Fruit fly (Drosophila melanogaster) whole organism, adult: ENCODE data around the gene Eip74EF.

Experiments used
- CG11617 ChIP-seq: fragments of 200-800 bp; sonication (Bioruptor generic); optimal IDR thresholded peaks from 2 replicates; lab custom pipeline; 2017; ENCODE audit warnings: mild to moderate bottlenecking, missing biosample characterization, missing genetic modification reagents, missing genetic modification characterization
- CG12768 ChIP-seq: fragments of 200-800 bp; sonication (Bioruptor generic); optimal IDR thresholded peaks from 2 replicates; lab custom pipeline; 2017; ENCODE audit warnings: missing biosample characterization, missing genetic modification characterization, mild to moderate bottlenecking, moderate library complexity, missing genetic modification reagents
- CG14711 ChIP-seq: fragments of 200-800 bp; sonication (Bioruptor generic); optimal IDR thresholded peaks from 2 replicates; lab custom pipeline; 2018; ENCODE audit warnings: missing biosample characterization, mild to moderate bottlenecking, missing genetic modification characterization, moderate library complexity
- CG1620 ChIP-seq: fragments of 200-800 bp; sonication (Bioruptor generic); optimal IDR thresholded peaks from 2 replicates; lab custom pipeline; 2016; ENCODE audit warnings: missing biosample characterization, missing genetic modification characterization
- CG33017 ChIP-seq: fragments of 200-800 bp; sonication (Bioruptor generic); optimal IDR thresholded peaks from 2 replicates; lab custom pipeline; 2018; ENCODE audit warnings: missing biosample characterization, mild to moderate bottlenecking, missing genetic modification characterization, moderate library complexity
- CG5204 ChIP-seq: fragments of 200-800 bp; sonication (Bioruptor generic); optimal IDR thresholded peaks from 2 replicates; lab custom pipeline; 2016; ENCODE audit warnings: missing biosample characterization, missing genetic modification characterization
- CG7045 ChIP-seq: fragments of 200-800 bp; sonication (Bioruptor generic); optimal IDR thresholded peaks from 2 replicates; lab custom pipeline; 2017; ENCODE audit warnings: missing biosample characterization, mild to moderate bottlenecking, missing genetic modification characterization
- CG7101 ChIP-seq: fragments of 200-800 bp; sonication (Bioruptor generic); optimal IDR thresholded peaks from 2 replicates; lab custom pipeline; 2018; ENCODE audit warnings: missing biosample characterization, mild to moderate bottlenecking, missing genetic modification characterization, moderate library complexity
- Clk ChIP-seq: fragments of 200-800 bp; sonication (Bioruptor generic); optimal IDR thresholded peaks from 2 replicates; lab custom pipeline; 2017; ENCODE audit warnings: missing biosample characterization, missing genetic modification characterization
- Crg-1 ChIP-seq: fragments of 200-800 bp; sonication (Bioruptor generic); optimal IDR thresholded peaks from 2 replicates; lab custom pipeline; 2016; ENCODE audit warnings: missing biosample characterization, missing genetic modification characterization
- Hr96 ChIP-seq: fragments of 200-800 bp; sonication (Bioruptor generic); optimal IDR thresholded peaks from 2 replicates; lab custom pipeline; 2016; ENCODE audit warnings: missing biosample characterization, missing genetic modification characterization
- Mnt ChIP-seq: fragments of 200-800 bp; sonication (Bioruptor generic); optimal IDR thresholded peaks from 2 replicates; lab custom pipeline; 2016; ENCODE audit warnings: missing biosample characterization, mild to moderate bottlenecking, missing genetic modification characterization
- bab1 ChIP-seq: fragments of 200-800 bp; sonication (Bioruptor generic); optimal IDR thresholded peaks from 3 replicates; lab custom pipeline; 2019; ENCODE audit warnings: missing biosample characterization, mild to moderate bottlenecking, missing genetic modification characterization, moderate library complexity
- cic ChIP-seq: fragments of 200-800 bp; sonication (Bioruptor generic); optimal IDR thresholded peaks from 2 replicates; lab custom pipeline; 2017; ENCODE audit warnings: missing biosample characterization, mild to moderate bottlenecking, missing genetic modification characterization, moderate library complexity
- cnc ChIP-seq, 2 experiments: fragments of >200 bp; optimal IDR thresholded peaks; 2 replicates each; lab custom pipeline; 2017
- kay ChIP-seq: fragments of 200-800 bp; sonication (Bioruptor generic); peaks from one replicate; lab custom pipeline; 2016; ENCODE audit warnings: missing biosample characterization, missing genetic modification characterization, borderline replicate concordance
- ovo ChIP-seq: fragments of 200-800 bp; sonication (Bioruptor generic); optimal IDR thresholded peaks from 2 replicates; lab custom pipeline; 2016; ENCODE audit warnings: missing biosample characterization, missing genetic modification characterization
- pad ChIP-seq: fragments of 200-800 bp; sonication (Bioruptor generic); optimal IDR thresholded peaks from 3 replicates; lab custom pipeline; 2017; ENCODE audit warnings: missing biosample characterization, missing genetic modification characterization, mild to moderate bottlenecking, moderate library complexity, missing genetic modification reagents
- tj ChIP-seq: fragments of 200-800 bp; sonication (Bioruptor generic); optimal IDR thresholded peaks from 3 replicates; lab custom pipeline; 2017; ENCODE audit warnings: missing biosample characterization, mild to moderate bottlenecking, missing genetic modification characterization, moderate library complexity
- toe ChIP-seq: fragments of 200-800 bp; sonication (Bioruptor generic); optimal IDR thresholded peaks from 2 replicates; lab custom pipeline; 2016; ENCODE audit warnings: missing biosample characterization, missing genetic modification characterization

Gene Eip74EF

dm6 chr3L:17530471-17531149 is 88.5 kb downstream of the Eip74EF start:
- TF ChIP-seq Clk (GFP tag; lab: Kevin White, UChicago), result no peak
- no peak for TF ChIP-seq Mnt
- peak; percentile 91 for TF ChIP-seq tj
- no peak for TF ChIP-seq CG5204 (GFP tag; lab: Kevin White, UChicago)
- TF ChIP-seq CG1620 (GFP tag; lab: Kevin White, UChicago), result peak; percentile 15
- TF ChIP-seq cic, result no peak
- TF ChIP-seq kay, result no peak
- TF ChIP-seq ovo (GFP tag; lab: Kevin White, UChicago), result peak; percentile 89
- TF ChIP-seq Crg-1, result no peak
- TF ChIP-seq CG7101, result no peak
- peak; percentile 85 for TF ChIP-seq pad
- no peak for TF ChIP-seq CG14711 (tag; lab: Kevin White, UChicago)

DNA sequence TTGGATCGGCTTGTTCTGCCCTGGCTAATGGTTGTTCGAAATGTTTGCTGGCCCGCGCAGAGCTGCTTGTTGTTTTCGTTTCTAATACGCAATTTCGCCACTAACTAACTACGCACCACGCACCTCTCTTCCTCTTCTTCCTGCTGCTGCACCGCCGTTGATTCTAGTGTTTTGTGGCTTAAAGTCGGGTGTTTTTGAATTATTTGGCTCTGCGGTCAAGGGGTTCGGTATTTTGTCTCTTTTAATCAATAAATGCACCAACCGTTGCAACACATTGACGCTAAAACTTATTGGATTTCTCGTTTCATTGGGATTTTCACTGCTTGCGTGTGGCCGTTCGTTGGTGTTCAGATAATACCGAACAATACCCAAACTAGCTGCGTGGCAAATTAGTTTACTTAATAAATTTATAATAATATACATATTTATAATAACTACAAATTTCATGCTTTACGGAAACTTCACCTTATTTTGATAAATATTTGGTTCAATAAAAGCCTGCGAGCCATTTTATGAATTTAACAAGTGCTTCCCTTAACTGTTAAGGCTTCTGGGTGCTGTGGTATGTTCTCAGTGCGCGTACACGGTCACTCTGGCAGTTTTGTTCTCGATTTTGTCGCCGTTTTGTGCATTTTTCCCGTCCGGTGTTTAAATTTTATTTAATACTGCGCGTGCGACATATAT is 89.5 kb downstream of the Eip74EF start, which contains the start of the genes Edc3 and Nedd4:
Gene Edc3 (minus strand): TSS at position 351 of the 684 bp plus-strand sequence.
Gene Nedd4 (plus strand): TSS at position 571 of the 684 bp plus-strand sequence.
- TF ChIP-seq CG14711 (tag; lab: Kevin White, UChicago) (peak; percentile 19), CG33017 (tag; lab: Kevin White, UChicago) (no peak), Hr96 (GFP tag; lab: Kevin White, UChicago) (no peak), CG7045 (GFP tag; lab: Kevin White, UChicago) (peak; percentile 17), bab1 (GFP tag; lab: Kevin White, UChicago) (no peak), tj (no peak), CG1620 (GFP tag; lab: Kevin White, UChicago) (no peak), cnc (optimal IDR thresholded peaks at IDR 0.05; lab: Kevin White, UChicago) (no peak), ovo (GFP tag; lab: Kevin White, UChicago) (no peak), Clk (GFP tag; lab: Kevin White, UChicago) (no peak), CG12768 (GFP tag; lab: Kevin White, UChicago) (no peak), toe (GFP tag; lab: Kevin White, UChicago) (no peak), cic (peak; percentile 7), CG7101 (peak; percentile 36), Crg-1 (peak; percentile 23), kay (no peak), CG5204 (GFP tag; lab: Kevin White, UChicago) (no peak), CG11617 (GFP tag; lab: Kevin White, UChicago) (peak; percentile 47), pad (no peak), Mnt (peak; percentile 52)

DNA sequence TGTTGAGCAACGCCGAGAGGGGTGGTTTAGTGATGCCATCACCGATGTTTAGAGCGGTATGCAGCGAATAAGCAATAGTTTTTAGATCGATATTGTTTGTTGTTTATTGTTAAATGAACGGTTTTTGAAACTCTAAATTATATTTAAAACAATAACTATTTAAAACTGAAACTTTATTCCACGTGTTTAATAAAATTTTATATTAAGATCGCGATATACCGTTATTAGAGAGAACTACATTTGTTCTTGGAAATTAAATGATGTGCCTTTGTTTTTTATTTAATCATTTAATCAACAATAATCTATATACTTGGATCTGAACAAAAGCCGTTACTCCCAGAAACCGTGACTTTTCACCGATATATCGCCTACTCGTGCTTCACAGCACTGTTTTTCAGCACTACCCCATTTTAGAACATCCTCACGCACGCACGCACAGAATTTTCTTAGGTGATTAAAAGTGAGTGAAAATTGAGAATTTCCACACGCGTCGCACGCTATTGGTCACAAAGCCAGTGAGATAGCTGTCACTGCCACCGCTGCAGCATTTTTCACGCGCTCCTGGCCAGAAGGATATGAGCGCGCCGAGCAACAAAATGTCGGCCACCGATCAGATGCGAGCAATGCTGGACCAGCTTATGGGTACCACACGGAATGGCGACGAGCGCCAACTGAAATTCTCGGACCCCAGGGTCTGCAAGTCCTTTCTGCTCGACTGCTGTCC is 105.1 kb downstream of the Eip74EF start, which contains the start of the genes U4-U6-60K and CG7564:
Gene U4-U6-60K (minus strand): TSS at position 20 of the 724 bp plus-strand sequence.
Gene CG7564 (plus strand): TSS at position 406 of the 724 bp plus-strand sequence.
- TF ChIP-seq Mnt (peak; percentile 64), Clk (GFP tag; lab: Kevin White, UChicago) (peak; percentile 79), CG7101 (peak; percentile 68), CG5204 (GFP tag; lab: Kevin White, UChicago) (peak; percentile 68), pad (peak; percentile 80), ovo (GFP tag; lab: Kevin White, UChicago) (peak; percentile 77), CG1620 (GFP tag; lab: Kevin White, UChicago) (peak; percentile 81), cic (no peak), Crg-1 (peak; percentile 81), CG12768 (GFP tag; lab: Kevin White, UChicago) (peak; percentile 62), CG7045 (GFP tag; lab: Kevin White, UChicago) (peak; percentile 54), CG33017 (tag; lab: Kevin White, UChicago) (peak; percentile 28), tj (peak; percentile 52), toe (GFP tag; lab: Kevin White, UChicago) (peak; percentile 77), bab1 (GFP tag; lab: Kevin White, UChicago) (peak; percentile 6), CG14711 (tag; lab: Kevin White, UChicago) (peak; percentile 57), Hr96 (GFP tag; lab: Kevin White, UChicago) (peak; percentile 64), cnc (optimal IDR thresholded peaks at IDR 0.05; lab: Kevin White, UChicago) (no peak), CG11617 (GFP tag; lab: Kevin White, UChicago) (peak; percentile 74), kay (no peak)

- no peak for TF ChIP-seq pad
- TF ChIP-seq CG12768 (GFP tag; lab: Kevin White, UChicago), result no peak
- TF ChIP-seq bab1 (GFP tag; lab: Kevin White, UChicago), result no peak
- TF ChIP-seq Crg-1, result no peak
- no peak for TF ChIP-seq CG7045 (GFP tag; lab: Kevin White, UChicago)
- no peak for TF ChIP-seq cnc (optimal IDR thresholded peaks at IDR 0.05; lab: Kevin White, UChicago)
- no peak for TF ChIP-seq tj
- TF ChIP-seq kay, result no peak
- TF ChIP-seq CG33017 (tag; lab: Kevin White, UChicago), result no peak
- no peak for TF ChIP-seq toe (GFP tag; lab: Kevin White, UChicago)
- TF ChIP-seq CG7101, result no peak
- TF ChIP-seq cic, result no peak
- no peak for TF ChIP-seq CG5204 (GFP tag; lab: Kevin White, UChicago)
- no peak for TF ChIP-seq CG14711 (tag; lab: Kevin White, UChicago)
- TF ChIP-seq CG1620 (GFP tag; lab: Kevin White, UChicago), result no peak
- TF ChIP-seq Hr96 (GFP tag; lab: Kevin White, UChicago), result no peak
- TF ChIP-seq ovo (GFP tag; lab: Kevin White, UChicago), result no peak
- TF ChIP-seq Clk (GFP tag; lab: Kevin White, UChicago), result no peak
These were observed 105.6 kb downstream of the Eip74EF start for dm6 chr3L:17513492-17513891.
